Fruit fly (Drosophila melanogaster) whole organism, embryonic: ENCODE data around the gene p115.

Experiments used
- CG10321 ChIP-seq: fragments of 200-800 bp; sonication (Bioruptor generic); IDR thresholded peaks from 2 replicates; pipeline ENCODE4 v1.3.6; 2022; ENCODE audit warnings: missing biosample characterization, missing genetic modification characterization
- CG10654 ChIP-seq: fragments of 200-800 bp; sonication (Bioruptor generic); optimal IDR thresholded peaks from 2 replicates; lab custom pipeline; 2016; ENCODE audit warnings: missing biosample characterization, missing genetic modification characterization
- CG10979 ChIP-seq: fragments of 200-800 bp; sonication (Bioruptor generic); optimal IDR thresholded peaks from 2 replicates; lab custom pipeline; 2018; ENCODE audit warnings: missing biosample characterization, mild to moderate bottlenecking, missing genetic modification characterization, moderate library complexity
- CG11247 ChIP-seq: fragments of 200-800 bp; sonication (Bioruptor generic); IDR thresholded peaks from 2 replicates; pipeline ENCODE4 v1.3.6; 2022; ENCODE audit warnings: missing biosample characterization, missing genetic modification characterization
- CG13775 ChIP-seq: fragments of 200-800 bp; sonication (Bioruptor generic); optimal IDR thresholded peaks from 3 replicates; lab custom pipeline; 2017; ENCODE audit warnings: missing biosample characterization, mild to moderate bottlenecking, missing genetic modification characterization
- CG15269 ChIP-seq: fragments of 200-800 bp; sonication (Bioruptor generic); optimal IDR thresholded peaks from 2 replicates; lab custom pipeline; 2018; ENCODE audit warnings: missing biosample characterization, mild to moderate bottlenecking, missing genetic modification characterization, moderate library complexity
- CG16815 ChIP-seq: fragments of 200-800 bp; sonication (Bioruptor generic); optimal IDR thresholded peaks from 3 replicates; lab custom pipeline; 2017; ENCODE audit warnings: missing biosample characterization, mild to moderate bottlenecking, missing genetic modification characterization
- CG17829 ChIP-seq: fragments of 200-800 bp; optimal IDR thresholded peaks from 2 replicates; lab custom pipeline; 2019; ENCODE audit warnings: missing biosample characterization, mild to moderate bottlenecking, missing genetic modification characterization, moderate library complexity
- CG18476 ChIP-seq: fragments of 200-800 bp; sonication (Bioruptor generic); optimal IDR thresholded peaks from 2 replicates; lab custom pipeline; 2016; ENCODE audit warnings: missing biosample characterization, mild to moderate bottlenecking, missing genetic modification characterization
- CG2202 ChIP-seq: fragments of 200-800 bp; sonication (Bioruptor generic); optimal IDR thresholded peaks from 2 replicates; lab custom pipeline; 2018; ENCODE audit warnings: missing biosample characterization, mild to moderate bottlenecking, missing genetic modification characterization
- CG30020 ChIP-seq: fragments of 200-800 bp; optimal IDR thresholded peaks from 2 replicates; lab custom pipeline; 2019; ENCODE audit warnings: missing biosample characterization, mild to moderate bottlenecking, missing genetic modification characterization, moderate library complexity
- CG3163 ChIP-seq: fragments of 200-800 bp; sonication (Bioruptor generic); optimal IDR thresholded peaks from 3 replicates; lab custom pipeline; 2016; ENCODE audit warnings: missing biosample characterization, missing genetic modification characterization
- CG32772 ChIP-seq: fragments of 200-800 bp; sonication (Bioruptor generic); IDR thresholded peaks from 2 replicates; pipeline ENCODE4 v1.3.6; 2022; ENCODE audit warnings: missing biosample characterization, missing genetic modification characterization
- CG4820 ChIP-seq: fragments of 200-800 bp; sonication (Bioruptor generic); optimal IDR thresholded peaks from 3 replicates; lab custom pipeline; 2016; ENCODE audit warnings: missing biosample characterization, missing genetic modification characterization
- CG6813 ChIP-seq: fragments of 200-800 bp; sonication (Bioruptor generic); optimal IDR thresholded peaks from 2 replicates; lab custom pipeline; 2017; ENCODE audit warnings: missing biosample characterization, missing genetic modification characterization, mild to moderate bottlenecking, moderate library complexity, missing genetic modification reagents
- CG7745 ChIP-seq: fragments of 200-800 bp; sonication (Bioruptor generic); optimal IDR thresholded peaks from 2 replicates; lab custom pipeline; 2018; ENCODE audit warnings: missing biosample characterization, mild to moderate bottlenecking, missing genetic modification characterization, moderate library complexity
- CG7786 ChIP-seq: fragments of 200-800 bp; sonication (Bioruptor generic); optimal IDR thresholded peaks from 2 replicates; lab custom pipeline; 2016; ENCODE audit warnings: missing biosample characterization, missing genetic modification characterization
- Chrac-16 ChIP-seq: fragments of 200-800 bp; sonication (Bioruptor generic); optimal IDR thresholded peaks from 3 replicates; lab custom pipeline; 2016; ENCODE audit warnings: missing biosample characterization, missing genetic modification characterization
- Gsc ChIP-seq: fragments of 200-800 bp; sonication (Bioruptor generic); IDR thresholded peaks from 2 replicates; pipeline ENCODE4 v1.3.6; 2022; ENCODE audit warnings: missing biosample characterization, missing genetic modification characterization
- Hsf ChIP-seq: fragments of 200-800 bp; sonication (Bioruptor generic); optimal IDR thresholded peaks from 3 replicates; lab custom pipeline; 2016; ENCODE audit warnings: missing biosample characterization, missing genetic modification characterization
- MBD-R2 ChIP-seq: fragments of 200-800 bp; sonication (Bioruptor generic); IDR thresholded peaks from 2 replicates; pipeline ENCODE4 v1.3.6; 2022; ENCODE audit warnings: missing biosample characterization, missing genetic modification characterization
- Mad ChIP-seq: fragments of 200-800 bp; sonication (Bioruptor generic); optimal IDR thresholded peaks from 2 replicates; lab custom pipeline; 2016; ENCODE audit warnings: missing biosample characterization, missing genetic modification characterization
- Nf-YC ChIP-seq: fragments of 200-800 bp; optimal IDR thresholded peaks from 3 replicates; lab custom pipeline; 2019; ENCODE audit warnings: missing biosample characterization, mild to moderate bottlenecking, missing genetic modification characterization, moderate library complexity
- Poxn ChIP-seq: fragments of 200-800 bp; sonication (Bioruptor generic); IDR thresholded peaks from 2 replicates; pipeline ENCODE4 v1.3.6; 2022; ENCODE audit warnings: missing biosample characterization, missing genetic modification characterization
- Sin3A ChIP-seq: fragments of >200 bp; optimal IDR thresholded peaks from 2 replicates; lab custom pipeline; 2018
- Sox100B ChIP-seq: fragments of 200-800 bp; sonication (Bioruptor generic); optimal IDR thresholded peaks from 3 replicates; lab custom pipeline; 2018; ENCODE audit warnings: missing biosample characterization, mild to moderate bottlenecking, missing genetic modification characterization
- Usf ChIP-seq: fragments of 200-800 bp; sonication (Bioruptor generic); optimal IDR thresholded peaks from 2 replicates; lab custom pipeline; 2017; ENCODE audit warnings: missing genotype, missing biosample characterization, missing genetic modification characterization
- Xrp1 ChIP-seq: fragments of 200-800 bp; sonication (Bioruptor generic); IDR thresholded peaks from 2 replicates; pipeline ENCODE4 v1.3.6; 2022; ENCODE audit warnings: missing biosample characterization, missing genetic modification characterization
- bab2 ChIP-seq: fragments of 200-800 bp; sonication (Bioruptor generic); optimal IDR thresholded peaks from 2 replicates; lab custom pipeline; 2016; ENCODE audit warnings: missing biosample characterization, missing genetic modification characterization
- cas ChIP-seq: fragments of 200-800 bp; sonication (Bioruptor generic); IDR thresholded peaks from 2 replicates; pipeline ENCODE4 v1.3.6; 2022; ENCODE audit warnings: missing biosample characterization, missing genetic modification characterization
- gem ChIP-seq: fragments of 200-800 bp; sonication (Bioruptor generic); optimal IDR thresholded peaks from 2 replicates; lab custom pipeline; 2019; ENCODE audit warnings: missing biosample characterization, mild to moderate bottlenecking, missing genetic modification characterization, moderate library complexity
- gsb ChIP-seq: fragments of 200-800 bp; sonication (Bioruptor generic); IDR thresholded peaks from 2 replicates; pipeline ENCODE4 v1.3.6; 2022; ENCODE audit warnings: missing biosample characterization, missing genetic modification characterization
- hth ChIP-seq: fragments of >200 bp; optimal IDR thresholded peaks from 2 replicates; lab custom pipeline; 2017; ENCODE audit warnings: inconsistent platforms
- insv ChIP-seq, 2 experiments: fragments of 200-800 bp; sonication (Bioruptor generic); optimal IDR thresholded peaks; 3 replicates each; lab custom pipeline; 2016 to 2018; ENCODE audit warnings: missing biosample characterization in 2 of 2, missing genetic modification characterization in 2 of 2
- jumu ChIP-seq: fragments of 200-800 bp; sonication (Bioruptor generic); optimal IDR thresholded peaks from 3 replicates; lab custom pipeline; 2016; ENCODE audit warnings: missing biosample characterization, missing genetic modification characterization
- kah ChIP-seq: fragments of 200-800 bp; sonication (Bioruptor generic); optimal IDR thresholded peaks from 2 replicates; lab custom pipeline; 2018; ENCODE audit warnings: missing biosample characterization, mild to moderate bottlenecking, missing genetic modification characterization
- klu ChIP-seq: fragments of 200-800 bp; sonication (Bioruptor generic); IDR thresholded peaks from 2 replicates; pipeline ENCODE4 v1.3.6; 2022; ENCODE audit warnings: missing biosample characterization, missing genetic modification characterization
- kni ChIP-seq: fragments of 200-800 bp; sonication (Bioruptor generic); optimal IDR thresholded peaks from 3 replicates; lab custom pipeline; 2017; ENCODE audit warnings: mild to moderate bottlenecking, missing biosample characterization, missing genetic modification reagents, missing genetic modification characterization
- org-1 ChIP-seq: fragments of 200-800 bp; sonication (Bioruptor generic); optimal IDR thresholded peaks from 2 replicates; lab custom pipeline; 2017; ENCODE audit warnings: missing biosample characterization, missing genetic modification characterization
- phol ChIP-seq: fragments of 200-800 bp; sonication (Bioruptor generic); optimal IDR thresholded peaks from 3 replicates; lab custom pipeline; 2018; ENCODE audit warnings: missing biosample characterization, mild to moderate bottlenecking, missing genetic modification characterization, moderate library complexity
- rib ChIP-seq: fragments of 200-800 bp; sonication (Bioruptor generic); IDR thresholded peaks from 2 replicates; pipeline ENCODE4 v1.3.6; 2022; ENCODE audit warnings: missing biosample characterization, missing genetic modification characterization
- ro ChIP-seq: fragments of 200-800 bp; sonication (Bioruptor generic); IDR thresholded peaks from 2 replicates; pipeline ENCODE4 v1.3.6; 2022; ENCODE audit warnings: missing biosample characterization, missing genetic modification characterization
- scrt ChIP-seq: fragments of 200-800 bp; sonication (Bioruptor generic); optimal IDR thresholded peaks from 2 replicates; lab custom pipeline; 2018; ENCODE audit warnings: missing biosample characterization, mild to moderate bottlenecking, missing genetic modification characterization, moderate library complexity
- shn ChIP-seq: fragments of 200-800 bp; sonication (Bioruptor generic); optimal IDR thresholded peaks from 3 replicates; lab custom pipeline; 2016; ENCODE audit warnings: missing biosample characterization, missing genetic modification characterization
- slou ChIP-seq: fragments of 200-800 bp; sonication (Bioruptor generic); optimal IDR thresholded peaks from 3 replicates; lab custom pipeline; 2016; ENCODE audit warnings: missing biosample characterization, missing genetic modification characterization
- tap ChIP-seq: fragments of 200-800 bp; optimal IDR thresholded peaks from 3 replicates; lab custom pipeline; 2019; ENCODE audit warnings: missing biosample characterization, mild to moderate bottlenecking, missing genetic modification characterization, moderate library complexity
- tup ChIP-seq: fragments of 200-800 bp; sonication (Bioruptor generic); optimal IDR thresholded peaks from 2 replicates; lab custom pipeline; 2016; ENCODE audit warnings: missing biosample characterization, mild to moderate bottlenecking, missing genetic modification characterization, moderate library complexity
- wek ChIP-seq: fragments of 200-800 bp; sonication (Bioruptor generic); optimal IDR thresholded peaks from 3 replicates; lab custom pipeline; 2018; ENCODE audit warnings: missing biosample characterization, mild to moderate bottlenecking, missing genetic modification characterization, moderate library complexity
- zen ChIP-seq: fragments of 200-800 bp; sonication (Bioruptor generic); optimal IDR thresholded peaks from 3 replicates; lab custom pipeline; 2018; ENCODE audit warnings: missing biosample characterization, mild to moderate bottlenecking, missing genetic modification characterization, moderate library complexity
- zen2 ChIP-seq: fragments of 200-800 bp; sonication (Bioruptor generic); IDR thresholded peaks from 3 replicates; pipeline ENCODE4 v1.3.6; 2022; ENCODE audit warnings: missing biosample characterization, missing genetic modification characterization; ENCODE audit not compliant: partially characterized antibody

Gene p115

dm6 chrX:7908239-7909068, 14.6 kb downstream of the p115 start, which contains the start of the genes dpr14 and spidey (continued):
- TF ChIP-seq kni (GFP tag; lab: Kevin White, UChicago): peak; percentile 86
- TF ChIP-seq CG3163 (GFP tag; lab: Kevin White, UChicago): peak; percentile 50
- peak; percentile 90 for TF ChIP-seq CG17829 (tag; lab: Kevin White, UChicago)
- peak; percentile 75 for TF ChIP-seq CG2202 (tag; lab: Kevin White, UChicago)
- TF ChIP-seq Mad (GFP tag; lab: Kevin White, UChicago): peak; percentile 61
- TF ChIP-seq org-1: peak; percentile 89
- peak; percentile 94 for TF ChIP-seq CG15269
- TF ChIP-seq Gsc (GFP tag; lab: Robert Waterston, UW): peak; percentile 62
- TF ChIP-seq bab2: peak; percentile 82
- TF ChIP-seq kah (GFP tag; lab: Kevin White, UChicago): peak; percentile 69
- TF ChIP-seq CG10321 (GFP tag; lab: Robert Waterston, UW): no peak; the same call in 1 of the 2 replicates
- peak; percentile 90 for TF ChIP-seq Xrp1
- peak; percentile 81 for TF ChIP-seq jumu (GFP tag; lab: Kevin White, UChicago)
- TF ChIP-seq gsb: peak; percentile 85
- peak; percentile 90 for TF ChIP-seq scrt (GFP tag; lab: Kevin White, UChicago)
- TF ChIP-seq CG13775 (GFP tag; lab: Kevin White, UChicago): peak; percentile 86
- peak; percentile 85 for TF ChIP-seq CG18476 (GFP tag; lab: Kevin White, UChicago)
- peak; percentile 91 for TF ChIP-seq tap (tag; lab: Kevin White, UChicago)
- TF ChIP-seq CG10979 (tag; lab: Kevin White, UChicago): peak; percentile 87
- peak; percentile 75 for TF ChIP-seq Poxn
- TF ChIP-seq CG7745 (tag; lab: Kevin White, UChicago): no peak
- peak; percentile 77 for TF ChIP-seq klu (GFP tag; lab: Robert Waterston, UW)
- TF ChIP-seq Sin3A: no peak
- peak; percentile 56 for TF ChIP-seq CG30020 (tag; lab: Kevin White, UChicago)
- peak; percentile 64 for TF ChIP-seq Usf (GFP tag; lab: Kevin White, UChicago)
- TF ChIP-seq CG32772: peak; percentile 91
- TF ChIP-seq tup (GFP tag; lab: Kevin White, UChicago): peak; percentile 82
- TF ChIP-seq zen2 (GFP tag; lab: Robert Waterston, UW): no peak
- peak; percentile 74 for TF ChIP-seq CG16815
- peak; percentile 67; the same call in 1 of the 2 replicates for TF ChIP-seq cas
- peak in 1 of 2 experiments; percentile 62 for TF ChIP-seq insv (GFP tag; optimal IDR thresholded peaks at IDR 0.05; lab: Kevin White, UChicago)
- peak; percentile 81 for TF ChIP-seq CG4820 (GFP tag; lab: Kevin White, UChicago)
- TF ChIP-seq shn (GFP tag; lab: Kevin White, UChicago): peak; percentile 85
- peak; percentile 73 for TF ChIP-seq CG10654 (GFP tag; lab: Kevin White, UChicago)
- peak; percentile 90 for TF ChIP-seq CG7786
- TF ChIP-seq CG6813: peak; percentile 92
- TF ChIP-seq slou (GFP tag; lab: Kevin White, UChicago): peak; percentile 26
- TF ChIP-seq phol: peak; percentile 86
- TF ChIP-seq gem (tag; lab: Kevin White, UChicago): peak; percentile 94
- peak; percentile 81 for TF ChIP-seq Chrac-16 (GFP tag; lab: Kevin White, UChicago)
- TF ChIP-seq rib (GFP tag; lab: Robert Waterston, UW): peak; percentile 75
- TF ChIP-seq zen (tag; lab: Kevin White, UChicago): peak; percentile 73
- TF ChIP-seq ro: peak; percentile 42; the same call in 1 of the 2 replicates
- TF ChIP-seq CG11247 (GFP tag; lab: Robert Waterston, UW): peak; percentile 86
- peak; percentile 86 for TF ChIP-seq Sox100B (GFP tag; lab: Kevin White, UChicago)
- peak; percentile 80; the same call in 1 of the 2 replicates for TF ChIP-seq MBD-R2 (GFP tag; lab: Robert Waterston, UW)
- TF ChIP-seq Hsf (GFP tag; lab: Kevin White, UChicago): peak; percentile 88
- peak; percentile 71 for TF ChIP-seq wek (GFP tag; lab: Kevin White, UChicago)
- peak; percentile 86 for TF ChIP-seq Nf-YC
- TF ChIP-seq hth: no peak
